Worm (Caenorhabditis elegans): ENCODE results near the gene cblc-1.

Gene cblc-1

DNA sequence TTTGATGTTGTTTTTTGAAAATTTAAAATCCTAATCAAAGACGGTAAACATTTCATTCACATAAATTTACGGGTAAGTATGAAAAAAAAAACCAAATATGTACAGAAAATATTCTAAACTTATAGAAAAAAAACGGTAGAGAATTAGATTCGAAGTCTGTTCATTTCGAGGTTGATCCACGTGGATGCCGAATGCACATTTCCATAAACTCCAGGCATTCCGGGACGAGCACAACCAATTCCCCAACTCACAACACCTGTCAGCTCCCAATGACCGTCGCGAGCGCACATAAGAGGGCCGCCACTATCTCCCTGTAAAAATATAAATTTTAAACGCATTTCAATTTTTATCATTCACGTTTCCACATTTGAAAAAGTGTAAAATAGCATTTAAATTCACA lies 7.2 kb upstream of the cblc-1 start:
- TF ChIP-seq elt-3 (tag; optimal IDR thresholded peaks at IDR 0.05), result no peak
- no peak for TF ChIP-seq flh-1 (GFP tag; optimal IDR thresholded peaks at IDR 0.05)
- TF ChIP-seq unc-62 (GFP tag; optimal IDR thresholded peaks at IDR 0.05), result no peak
- TF ChIP-seq lin-32 (GFP tag; optimal IDR thresholded peaks at IDR 0.05), result no peak
- TF ChIP-seq elt-1 (tag; optimal IDR thresholded peaks at IDR 0.05; ENCODE audit: borderline replicate concordance, insufficient read depth), result no peak
- no peak for TF ChIP-seq hlh-1 (tag; optimal IDR thresholded peaks at IDR 0.05)
- TF ChIP-seq mep-1 (tag; optimal IDR thresholded peaks at IDR 0.05), result no peak
- no peak for TF ChIP-seq drap-1 (GFP tag; optimal IDR thresholded peaks at IDR 0.05)
- no peak for TF ChIP-seq unc-120 (tag; optimal IDR thresholded peaks at IDR 0.05; ENCODE audit: poor library complexity, severe bottlenecking)
- no peak for TF ChIP-seq snpc-4 (tag; optimal IDR thresholded peaks at IDR 0.05)
- no peak for TF ChIP-seq lin-13 (tag; optimal IDR thresholded peaks at IDR 0.05)
- no peak for TF ChIP-seq bed-3 (GFP tag; optimal IDR thresholded peaks at IDR 0.05)
- TF ChIP-seq blmp-1 (tag; optimal IDR thresholded peaks at IDR 0.05), result no peak
- no peak for TF ChIP-seq nhr-2 (tag; optimal IDR thresholded peaks at IDR 0.05)
- no peak for TF ChIP-seq ham-2 (GFP tag; optimal IDR thresholded peaks at IDR 0.05)
- no peak for TF ChIP-seq lsy-2 (tag; optimal IDR thresholded peaks at IDR 0.05)

- TF ChIP-seq lsy-2 (tag; optimal IDR thresholded peaks at IDR 0.05) (no peak), unc-120 (tag; optimal IDR thresholded peaks at IDR 0.05; ENCODE audit: poor library complexity, severe bottlenecking) (peak; percentile 17)
Measured at ce11 chrII:4946775-4947174, 5.8 kb upstream of the cblc-1 start.

DNA sequence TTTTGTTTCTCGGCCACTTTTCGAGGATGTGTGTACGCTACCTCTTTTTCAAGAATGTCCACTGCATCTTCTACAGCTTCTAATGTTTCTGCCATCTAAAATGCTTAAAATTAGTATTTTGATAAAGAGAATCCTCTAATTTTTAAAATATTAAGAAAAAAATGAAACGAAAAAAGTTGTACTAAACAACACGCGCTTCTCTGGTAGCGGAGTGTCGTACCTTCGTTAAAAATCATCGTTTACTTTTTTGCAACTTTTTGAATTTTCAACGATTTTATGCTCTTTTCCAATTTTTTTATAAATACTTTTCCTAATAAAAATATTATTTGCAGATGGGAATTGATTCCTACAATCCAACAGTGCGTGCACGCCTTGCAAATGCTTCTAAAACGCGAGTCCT lies 4.7 kb upstream of the cblc-1 start, which contains the start of the genes gldi-11 and ZK546.2:
Gene gldi-11, minus strand, starts transcription at position 95 of the 400 bp plus-strand sequence.
Gene ZK546.2, plus strand, starts transcription at position 333 of the 400 bp plus-strand sequence.
- TF ChIP-seq lin-32 (GFP tag; optimal IDR thresholded peaks at IDR 0.05), result no peak
- no peak for TF ChIP-seq nhr-28 (tag; optimal IDR thresholded peaks at IDR 0.05)

ce11 chrII:4943849-4944248 lies 2.9 kb upstream of the cblc-1 start, which contains the start of gene mdt-4:
TSS of gene mdt-4 (minus strand) at chrII:4943949.
- no peak for TF ChIP-seq lin-32 (GFP tag; optimal IDR thresholded peaks at IDR 0.05)
- TF ChIP-seq elt-3 (tag; optimal IDR thresholded peaks at IDR 0.05), result no peak
- no peak for TF ChIP-seq cnd-1 (tag; optimal IDR thresholded peaks at IDR 0.05)
- TF ChIP-seq unc-120 (tag; optimal IDR thresholded peaks at IDR 0.05; ENCODE audit: poor library complexity, severe bottlenecking), result no peak
- no peak for TF ChIP-seq sem-2 (GFP tag; optimal IDR thresholded peaks at IDR 0.05)
- no peak for TF ChIP-seq sptf-1 (tag; optimal IDR thresholded peaks at IDR 0.05)
- no peak for TF ChIP-seq nhr-28 (tag; optimal IDR thresholded peaks at IDR 0.05)
- TF ChIP-seq nhr-2 (tag; optimal IDR thresholded peaks at IDR 0.05), result no peak
- no peak for TF ChIP-seq elt-1 (tag; optimal IDR thresholded peaks at IDR 0.05; ENCODE audit: borderline replicate concordance, insufficient read depth)
- no peak for TF ChIP-seq ces-1 (GFP tag; optimal IDR thresholded peaks at IDR 0.05)
- TF ChIP-seq M03D4.4 (tag; optimal IDR thresholded peaks at IDR 0.05), result no peak
- TF ChIP-seq nhr-76 (tag; optimal IDR thresholded peaks at IDR 0.05), result no peak
- no peak for TF ChIP-seq ztf-11 (tag; optimal IDR thresholded peaks at IDR 0.05)

DNA sequence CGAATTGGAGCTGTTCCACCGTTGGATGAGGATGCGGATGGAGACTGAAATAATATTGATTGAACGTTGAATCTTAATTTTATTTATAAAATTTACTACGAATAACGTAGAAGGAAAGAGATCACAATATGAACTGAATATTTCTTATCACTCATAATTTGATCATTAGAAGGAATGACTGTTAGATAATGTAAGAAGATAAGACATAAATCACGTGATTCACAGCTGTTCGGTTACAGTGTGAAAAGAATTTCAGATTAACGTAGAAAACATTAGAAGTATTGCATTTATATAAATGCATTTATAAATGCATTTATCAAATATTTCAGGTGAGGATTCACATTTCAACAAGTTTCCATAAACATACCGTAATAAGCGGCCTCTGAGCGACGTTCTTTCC lies 1.9 kb upstream of the cblc-1 start:
- no peak for TF ChIP-seq ceh-39 (tag; optimal IDR thresholded peaks at IDR 0.05)
- no peak for TF ChIP-seq nhr-237 (tag; optimal IDR thresholded peaks at IDR 0.05)
- TF ChIP-seq drap-1 (GFP tag; optimal IDR thresholded peaks at IDR 0.05), result no peak
- no peak for TF ChIP-seq lin-32 (GFP tag; optimal IDR thresholded peaks at IDR 0.05)
- no peak for TF ChIP-seq mep-1 (tag; optimal IDR thresholded peaks at IDR 0.05)
- TF ChIP-seq pha-4 (tag; optimal IDR thresholded peaks at IDR 0.05), result no peak
- TF ChIP-seq cnd-1 (tag; optimal IDR thresholded peaks at IDR 0.05), result no peak
- no peak for TF ChIP-seq ztf-11 (tag; optimal IDR thresholded peaks at IDR 0.05)
- TF ChIP-seq zip-8 (tag; optimal IDR thresholded peaks at IDR 0.05), result no peak
- TF ChIP-seq bed-3 (GFP tag; optimal IDR thresholded peaks at IDR 0.05), result no peak
- TF ChIP-seq snpc-4 (tag; optimal IDR thresholded peaks at IDR 0.05), result no peak
- no peak for TF ChIP-seq flh-1 (GFP tag; optimal IDR thresholded peaks at IDR 0.05)
- no peak for TF ChIP-seq unc-62 (GFP tag; optimal IDR thresholded peaks at IDR 0.05)
- TF ChIP-seq blmp-1 (tag; optimal IDR thresholded peaks at IDR 0.05), result no peak
- no peak for TF ChIP-seq nhr-28 (tag; optimal IDR thresholded peaks at IDR 0.05)
- TF ChIP-seq ceh-43 (GFP tag; optimal IDR thresholded peaks at IDR 0.05), result no peak
- TF ChIP-seq ces-1 (GFP tag; optimal IDR thresholded peaks at IDR 0.05), result no peak

- TF ChIP-seq nhr-76 (tag; optimal IDR thresholded peaks at IDR 0.05) (peak; percentile 25), lsy-2 (tag; optimal IDR thresholded peaks at IDR 0.05) (no peak), drap-1 (GFP tag; optimal IDR thresholded peaks at IDR 0.05) (peak; percentile 86), blmp-1 (tag; optimal IDR thresholded peaks at IDR 0.05) (no peak), M03D4.4 (tag; optimal IDR thresholded peaks at IDR 0.05) (peak; percentile 84), sptf-1 (tag; optimal IDR thresholded peaks at IDR 0.05) (peak; percentile 90), nhr-2 (tag; optimal IDR thresholded peaks at IDR 0.05) (no peak), mep-1 (tag; optimal IDR thresholded peaks at IDR 0.05) (no peak), ceh-83 (GFP tag; optimal IDR thresholded peaks at IDR 0.05) (peak; percentile 90), flh-1 (GFP tag; optimal IDR thresholded peaks at IDR 0.05) (peak; percentile 40), mab-5 (tag; optimal IDR thresholded peaks at IDR 0.05) (no peak), elt-1 (tag; optimal IDR thresholded peaks at IDR 0.05; ENCODE audit: borderline replicate concordance, insufficient read depth) (no peak), nhr-237 (tag; optimal IDR thresholded peaks at IDR 0.05) (no peak), ces-1 (GFP tag; optimal IDR thresholded peaks at IDR 0.05) (no peak), ceh-43 (GFP tag; optimal IDR thresholded peaks at IDR 0.05) (peak; percentile 72), lin-13 (tag; optimal IDR thresholded peaks at IDR 0.05) (peak; percentile 57), bed-3 (GFP tag; optimal IDR thresholded peaks at IDR 0.05) (peak; percentile 58), unc-62 (GFP tag; optimal IDR thresholded peaks at IDR 0.05) (no peak), ztf-11 (tag; optimal IDR thresholded peaks at IDR 0.05) (no peak), snpc-4 (tag; optimal IDR thresholded peaks at IDR 0.05) (no peak), nhr-28 (tag; optimal IDR thresholded peaks at IDR 0.05) (no peak), cnd-1 (tag; optimal IDR thresholded peaks at IDR 0.05) (peak; percentile 92), unc-39 (tag; optimal IDR thresholded peaks at IDR 0.05) (no peak), ham-2 (GFP tag; optimal IDR thresholded peaks at IDR 0.05) (peak; percentile 90), sem-2 (GFP tag; optimal IDR thresholded peaks at IDR 0.05) (peak; percentile 75), ceh-39 (tag; optimal IDR thresholded peaks at IDR 0.05) (no peak), elt-3 (tag; optimal IDR thresholded peaks at IDR 0.05) (no peak), mls-2 (tag; optimal IDR thresholded peaks at IDR 0.05) (peak; percentile 88), zip-8 (tag; optimal IDR thresholded peaks at IDR 0.05) (no peak), pha-4 (tag; optimal IDR thresholded peaks at IDR 0.05) (peak; percentile 24), hlh-1 (tag; optimal IDR thresholded peaks at IDR 0.05) (no peak)
Measured at ce11 chrII:4942397-4942796, 1.4 kb upstream of the cblc-1 start.
